Worm (Caenorhabditis elegans) whole organism, midembryonic: ENCODE data around the gene acl-1.

Experiments
- T22C8.4 ChIP-seq: fragments of 200-800 bp; sonication (Bioruptor generic); IDR thresholded peaks from 2 replicates; pipeline ENCODE4 v1.3.6; 2022; ENCODE audit warnings: missing genetic modification characterization, missing compliant biosample characterization
- cog-1 ChIP-seq: sonication (generic microtip); optimal IDR thresholded peaks from 2 replicates; lab custom pipeline; 2016; ENCODE audit warnings: missing genetic modification characterization, missing compliant biosample characterization
- flt-1 ChIP-seq: fragments of 200-800 bp; sonication (Bioruptor generic); IDR thresholded peaks from 2 replicates; pipeline ENCODE4 v1.3.6; 2022; ENCODE audit warnings: missing genetic modification characterization, missing compliant biosample characterization
- klf-2 ChIP-seq: fragments of 200-800 bp; sonication (Bioruptor generic); conservative IDR thresholded peaks from 2 replicates; pipeline ENCODE4 v1.3.6; 2022; ENCODE audit warnings: missing genetic modification reagents, missing genetic modification characterization, missing compliant biosample characterization
- med-1 ChIP-seq: sonication (generic microtip); optimal IDR thresholded peaks from 2 replicates; lab custom pipeline; 2017; ENCODE audit warnings: missing genetic modification characterization, mild to moderate bottlenecking, missing compliant biosample characterization, antibody characterized with exemption, missing genetic modification reagents; ENCODE audit not compliant: insufficient read depth
- ref-1 ChIP-seq: fragments of 200-800 bp; sonication (Bioruptor generic); conservative IDR thresholded peaks from 2 replicates; pipeline ENCODE4 v1.3.6; 2022; ENCODE audit warnings: missing genetic modification reagents, missing genetic modification characterization, missing compliant biosample characterization
- tab-1 ChIP-seq: fragments of 200-800 bp; sonication (Bioruptor generic); IDR thresholded peaks from 2 replicates; pipeline ENCODE4 v1.3.6; 2022; ENCODE audit warnings: missing genetic modification characterization, missing compliant biosample characterization
- ztf-23 ChIP-seq: fragments of 200-800 bp; sonication (Bioruptor generic); IDR thresholded peaks from 2 replicates; pipeline ENCODE4 v1.3.6; 2022; ENCODE audit warnings: missing genetic modification reagents, missing genetic modification characterization, missing compliant biosample characterization
- ztf-29 ChIP-seq: fragments of 200-800 bp; sonication (Bioruptor generic); IDR thresholded peaks from 2 replicates; pipeline ENCODE4 v1.3.6; 2022; ENCODE audit warnings: missing genetic modification reagents, missing genetic modification characterization, missing compliant biosample characterization

The acl-1 gene

DNA sequence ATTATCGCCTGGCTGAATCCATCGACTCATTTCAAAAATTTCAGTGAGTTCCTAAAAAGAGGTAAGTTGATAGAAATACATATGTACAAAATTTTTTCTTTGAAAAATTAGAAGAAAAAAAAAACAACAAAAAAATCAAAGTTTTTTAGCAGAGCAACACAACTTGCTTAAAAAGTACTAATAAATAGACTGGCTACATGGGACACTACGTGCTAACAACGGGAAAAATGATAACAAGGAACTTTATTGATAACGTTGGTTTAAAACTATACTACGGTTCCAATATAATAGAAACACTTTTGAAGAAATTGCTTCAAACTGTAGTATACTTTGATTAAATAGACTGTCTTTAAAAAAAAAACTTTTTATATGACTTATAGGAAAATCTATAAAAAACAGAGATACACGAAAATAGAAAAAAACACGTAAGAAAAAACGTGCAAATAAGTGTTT lies 11.2 kb upstream of the acl-1 start, which contains the start of gene acox-1.6:
acox-1.6 (minus strand) TSS at position 51 of the 453 bp plus-strand sequence.
- TF ChIP-seq med-1 (GFP tag; lab: Kevin White, UChicago) (no peak), ztf-23 (GFP tag; lab: Robert Waterston, UW) (no peak), T22C8.4 (GFP tag; lab: Robert Waterston, UW) (no peak), tab-1 (GFP tag; lab: Robert Waterston, UW) (no peak), klf-2 (GFP tag; lab: Robert Waterston, UW) (no peak), ref-1 (GFP tag; lab: Robert Waterston, UW) (no peak), flt-1 (no peak), cog-1 (tag; lab: Kevin White, UChicago) (no peak)

DNA sequence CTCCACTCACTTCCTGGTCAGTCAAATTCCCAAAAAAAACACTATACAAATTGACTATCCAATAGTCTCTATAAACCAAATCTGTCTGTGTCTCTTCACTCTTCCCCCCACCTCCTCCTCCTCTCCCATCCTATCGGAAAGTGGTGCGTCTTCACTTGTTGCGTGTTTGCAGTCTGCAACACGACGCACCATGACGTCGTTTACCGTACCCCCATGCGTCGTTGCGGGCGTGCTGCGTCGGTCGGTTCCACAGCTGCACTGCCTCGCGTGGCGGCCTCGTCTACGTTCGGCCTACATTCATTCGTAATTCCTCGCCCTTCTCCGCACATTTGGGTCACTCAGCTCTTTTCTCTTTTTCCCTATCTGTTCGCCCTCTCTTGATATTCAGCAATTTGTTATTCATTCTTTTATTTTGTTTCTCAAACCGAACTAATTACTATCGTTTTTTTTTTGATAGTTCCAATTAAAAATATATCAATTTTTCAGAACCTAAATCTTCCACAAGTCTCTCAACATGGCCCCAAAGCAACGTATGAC lies 8.5 kb upstream of the acl-1 start, which contains the start of gene serp-1.1:
serp-1.1 (plus strand) TSS at position 487 of the 537 bp plus-strand sequence.
- no peak for TF ChIP-seq T22C8.4 (GFP tag; lab: Robert Waterston, UW)
- peak; percentile 81 for TF ChIP-seq ztf-23 (GFP tag; lab: Robert Waterston, UW)
- TF ChIP-seq tab-1 (GFP tag; lab: Robert Waterston, UW) = no peak; the same call in 1 of the 2 replicates
- TF ChIP-seq cog-1 (tag; lab: Kevin White, UChicago) = peak; percentile 85
- TF ChIP-seq ref-1 (GFP tag; lab: Robert Waterston, UW) = no peak
- peak; percentile 61; the same call in 1 of the 2 replicates for TF ChIP-seq ztf-29
- TF ChIP-seq flt-1 = peak; percentile 88
- TF ChIP-seq med-1 (GFP tag; lab: Kevin White, UChicago) = no peak
- TF ChIP-seq klf-2 (GFP tag; lab: Robert Waterston, UW) = no peak

DNA sequence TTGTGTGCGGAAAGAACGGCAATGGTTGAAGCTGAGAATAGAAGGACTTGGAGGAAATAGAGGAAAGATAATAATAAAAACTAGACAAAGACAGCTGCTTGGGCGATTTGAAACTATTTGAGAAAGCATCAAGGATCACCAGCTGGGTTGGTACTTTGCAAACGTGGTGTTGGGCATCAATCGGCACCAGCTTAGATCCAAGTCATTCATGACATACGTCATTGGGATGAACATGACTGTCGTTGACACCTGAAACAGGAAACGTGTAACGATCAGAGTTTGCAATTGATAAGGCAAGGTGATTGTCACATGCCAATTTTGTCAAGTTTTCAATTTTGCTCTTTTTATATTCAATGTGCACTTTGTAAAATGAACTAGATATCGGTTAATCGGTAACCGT lies 7.2 kb upstream of the acl-1 start:
- TF ChIP-seq ref-1 (GFP tag; lab: Robert Waterston, UW) (no peak), cog-1 (tag; lab: Kevin White, UChicago) (no peak), ztf-29 (no peak), ztf-23 (GFP tag; lab: Robert Waterston, UW) (no peak), flt-1 (no peak), T22C8.4 (GFP tag; lab: Robert Waterston, UW) (no peak), tab-1 (GFP tag; lab: Robert Waterston, UW) (no peak), klf-2 (GFP tag; lab: Robert Waterston, UW) (no peak), med-1 (GFP tag; lab: Kevin White, UChicago) (no peak)

DNA sequence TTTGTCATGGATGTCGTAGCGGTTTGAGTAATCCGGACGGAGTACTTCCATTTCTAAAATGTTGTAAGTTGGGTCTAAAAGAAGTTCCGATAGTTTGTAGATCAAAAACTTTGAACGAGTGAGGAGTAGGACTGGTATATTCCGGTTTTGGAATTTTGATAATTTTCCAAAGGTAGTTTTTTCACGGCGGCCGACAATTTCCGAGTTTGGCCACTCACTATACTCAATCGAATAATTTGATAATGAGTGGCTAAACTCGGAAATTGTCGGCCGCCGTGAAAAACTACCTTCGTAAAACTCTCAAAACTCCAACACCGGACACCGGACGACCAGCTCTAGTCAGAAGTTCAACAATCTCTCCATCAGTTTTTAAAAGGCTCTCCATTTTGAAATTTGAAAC lies 5.4 kb upstream of the acl-1 start:
- TF ChIP-seq med-1 (GFP tag; lab: Kevin White, UChicago) (no peak), cog-1 (tag; lab: Kevin White, UChicago) (no peak)

DNA sequence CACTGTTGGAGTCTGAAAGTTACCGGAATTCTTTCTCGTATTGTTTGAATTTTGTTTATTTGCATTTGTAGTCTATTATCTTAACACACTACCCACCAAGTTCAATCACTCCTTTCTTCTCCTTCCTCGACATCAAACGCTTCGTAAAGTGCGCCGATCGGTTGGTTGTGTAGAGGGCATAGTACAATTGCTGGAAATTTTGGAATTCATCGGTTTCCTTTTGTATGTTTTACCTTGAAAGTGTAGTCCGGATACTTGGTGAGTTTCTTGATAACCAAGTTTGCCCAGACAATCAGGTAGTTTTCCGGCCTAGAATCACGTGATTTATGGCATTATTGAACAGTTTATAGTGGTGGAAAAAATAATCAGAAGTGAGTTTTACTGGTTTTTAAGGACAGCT lies 3.1 kb upstream of the acl-1 start:
- TF ChIP-seq cog-1 (tag; lab: Kevin White, UChicago) (no peak), T22C8.4 (GFP tag; lab: Robert Waterston, UW) (no peak), klf-2 (GFP tag; lab: Robert Waterston, UW) (no peak), ref-1 (GFP tag; lab: Robert Waterston, UW) (no peak), ztf-23 (GFP tag; lab: Robert Waterston, UW) (no peak), flt-1 (no peak), med-1 (GFP tag; lab: Kevin White, UChicago) (no peak), tab-1 (GFP tag; lab: Robert Waterston, UW) (no peak), ztf-29 (no peak)

DNA sequence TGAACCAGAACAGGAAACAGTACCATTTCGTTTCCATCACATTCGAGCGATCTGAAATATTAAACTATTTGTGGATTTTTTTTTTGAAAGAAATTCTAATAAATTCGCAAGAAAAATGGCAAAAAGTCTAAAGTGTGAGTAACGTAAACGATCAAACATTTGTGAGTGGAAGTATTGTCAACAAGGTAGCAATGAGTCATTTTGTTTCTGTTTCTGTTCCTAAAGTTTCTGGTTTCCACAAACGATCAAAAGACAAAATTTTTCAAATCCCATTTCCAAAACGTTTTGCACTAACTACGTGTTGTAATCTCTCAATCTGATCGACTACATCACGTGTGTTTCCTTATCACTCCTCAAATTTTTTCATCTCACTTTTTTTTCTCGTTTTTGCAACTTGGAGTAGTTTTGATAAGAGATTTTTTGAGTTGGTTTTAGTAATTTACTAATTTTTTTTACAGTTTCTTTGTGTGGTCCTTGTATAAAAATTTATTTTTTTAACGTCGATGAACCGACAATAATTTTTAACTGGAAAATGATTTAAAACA lies 2.1 kb upstream of the acl-1 start, which contains the start of gene F59F4.3:
F59F4.3 (minus strand) TSS at position 51 of the 545 bp plus-strand sequence.
- no peak for TF ChIP-seq ref-1 (GFP tag; lab: Robert Waterston, UW)

DNA sequence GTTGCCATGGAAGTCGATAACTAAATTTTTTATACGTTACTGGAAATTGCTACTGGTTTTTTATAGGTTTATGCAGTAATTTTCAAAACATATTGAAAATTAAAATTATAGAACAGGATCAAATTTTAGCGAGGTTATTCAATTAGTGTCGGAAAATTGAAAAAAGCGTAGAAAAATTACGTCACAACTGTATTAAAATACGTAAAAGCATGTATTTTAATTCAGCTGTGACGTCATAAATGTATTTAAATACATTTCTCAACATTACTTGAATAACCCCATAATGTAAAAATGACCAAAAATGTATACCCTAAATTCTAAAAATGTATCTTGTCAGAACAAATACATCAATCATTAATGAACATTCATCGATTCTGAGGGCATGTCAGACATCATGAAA lies 818 bp upstream of the acl-1 start:
- TF ChIP-seq med-1 (GFP tag; lab: Kevin White, UChicago) (no peak), T22C8.4 (GFP tag; lab: Robert Waterston, UW) (no peak), flt-1 (no peak), ztf-29 (no peak), klf-2 (GFP tag; lab: Robert Waterston, UW) (no peak), tab-1 (GFP tag; lab: Robert Waterston, UW) (no peak), ref-1 (GFP tag; lab: Robert Waterston, UW) (no peak), cog-1 (tag; lab: Kevin White, UChicago) (no peak), ztf-23 (GFP tag; lab: Robert Waterston, UW) (no peak)

DNA sequence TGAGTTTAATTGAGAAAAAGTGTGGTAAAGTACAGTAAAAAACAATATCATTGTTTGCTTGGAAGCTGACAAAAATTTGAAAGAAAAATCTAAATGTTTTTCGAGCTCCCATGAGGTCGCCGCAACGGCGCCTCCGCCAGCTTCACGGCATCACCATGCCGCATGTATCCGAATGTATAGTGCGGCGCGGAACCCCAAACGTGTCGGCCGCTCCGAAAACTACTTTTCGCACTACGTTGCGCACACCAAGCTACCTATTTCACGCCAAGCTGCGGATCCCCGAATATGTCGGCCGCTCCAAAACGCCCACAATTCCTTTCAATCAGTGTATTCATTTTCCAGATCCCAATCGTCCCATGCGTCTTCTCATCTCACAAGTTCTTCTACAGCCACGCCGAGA lies 1.3 kb downstream of the acl-1 start:
- TF ChIP-seq flt-1 (no peak), klf-2 (GFP tag; lab: Robert Waterston, UW) (no peak), tab-1 (GFP tag; lab: Robert Waterston, UW) (no peak)

DNA sequence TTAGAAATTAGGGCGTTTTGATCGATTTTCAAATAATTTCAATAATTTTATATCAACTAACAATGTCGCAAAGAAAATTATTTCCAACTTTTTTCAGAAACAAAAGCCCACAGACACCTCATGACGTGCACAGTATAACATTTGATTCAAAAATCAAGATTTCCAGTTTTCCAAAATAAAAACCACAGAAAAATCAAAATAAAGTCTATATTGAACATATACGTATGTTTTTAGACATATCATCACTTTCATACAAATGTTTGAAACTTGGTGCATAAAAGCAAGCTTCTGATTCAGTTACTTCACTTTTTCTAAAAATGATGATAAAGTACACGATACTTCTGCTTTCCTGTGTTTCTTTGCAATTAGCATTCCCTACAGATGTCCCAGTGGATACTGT lies 7.2 kb downstream of the acl-1 start, which contains the start of gene F53H4.2:
F53H4.2 (plus strand) TSS at position 301 of the 400 bp plus-strand sequence.
- no peak for TF ChIP-seq med-1 (GFP tag; lab: Kevin White, UChicago)
- TF ChIP-seq ztf-23 (GFP tag; lab: Robert Waterston, UW) = no peak
- no peak for TF ChIP-seq ztf-29
- TF ChIP-seq klf-2 (GFP tag; lab: Robert Waterston, UW) = no peak
- TF ChIP-seq ref-1 (GFP tag; lab: Robert Waterston, UW) = no peak
- TF ChIP-seq flt-1 = no peak
- TF ChIP-seq T22C8.4 (GFP tag; lab: Robert Waterston, UW) = no peak
- no peak for TF ChIP-seq tab-1 (GFP tag; lab: Robert Waterston, UW)
- TF ChIP-seq cog-1 (tag; lab: Kevin White, UChicago) = no peak
